Fruit fly (Drosophila melanogaster) S2 (cell line): ENCODE measurements around the gene CG18418.

Source experiments
- CG8478 ChIP-seq: fragments of >200 bp; optimal IDR thresholded peaks from 2 replicates; lab custom pipeline; 2018
- CTCF ChIP-seq, 2 experiments: fragments of >200 bp; optimal IDR thresholded peaks; 2 replicates each; lab custom pipeline; 2018

- no peak for TF ChIP-seq CTCF (optimal IDR thresholded peaks at IDR 0.05; lab: Kevin White, UChicago)
- TF ChIP-seq CG8478, result no peak
These were observed 41.9 kb downstream of the CG18418 start, which contains the start of gene TTLL1B for dm6 chr3L:4647976-4648375.
